Fruit fly (Drosophila melanogaster) whole organism, pupa: ENCODE results near the gene CG14441.

Experiments
- CG10348 ChIP-seq: fragments of 200-800 bp; sonication (Bioruptor generic); IDR thresholded peaks from 2 replicates; pipeline ENCODE4 v1.3.6; 2022; ENCODE audit warnings: missing biosample characterization, missing genetic modification characterization
- CG12605 ChIP-seq: fragments of 200-800 bp; sonication (Bioruptor generic); IDR thresholded peaks from 2 replicates; pipeline ENCODE4 v1.3.6; 2022; ENCODE audit warnings: missing biosample characterization, missing genetic modification characterization
- CG13204 ChIP-seq: fragments of 200-800 bp; sonication (Bioruptor generic); optimal IDR thresholded peaks from 2 replicates; lab custom pipeline; 2018; ENCODE audit warnings: missing biosample characterization, mild to moderate bottlenecking, missing genetic modification characterization, moderate library complexity
- CG14655 ChIP-seq: fragments of 200-800 bp; sonication (Bioruptor generic); optimal IDR thresholded peaks from 3 replicates; lab custom pipeline; 2017; ENCODE audit warnings: mild to moderate bottlenecking, missing biosample characterization, missing genetic modification reagents, missing genetic modification characterization
- CG15710 ChIP-seq: fragments of 200-800 bp; sonication (Bioruptor generic); optimal IDR thresholded peaks from 2 replicates; lab custom pipeline; 2018; ENCODE audit warnings: missing biosample characterization, mild to moderate bottlenecking, missing genetic modification characterization, moderate library complexity
- CG17806 ChIP-seq: fragments of 200-800 bp; sonication (Bioruptor generic); optimal IDR thresholded peaks from 2 replicates; lab custom pipeline; 2018; ENCODE audit warnings: missing biosample characterization, mild to moderate bottlenecking, missing genetic modification characterization, moderate library complexity
- CG32121 ChIP-seq: fragments of 200-800 bp; sonication (Bioruptor generic); IDR thresholded peaks from 2 replicates; pipeline ENCODE4 v1.3.6; 2022; ENCODE audit warnings: missing biosample characterization, missing genetic modification characterization
- CG34367 ChIP-seq: fragments of 200-800 bp; sonication (Bioruptor generic); optimal IDR thresholded peaks from 2 replicates; lab custom pipeline; 2018; ENCODE audit warnings: missing biosample characterization, mild to moderate bottlenecking, missing genetic modification characterization
- CG4496 ChIP-seq: fragments of 200-800 bp; sonication (Bioruptor generic); IDR thresholded peaks from 3 replicates; pipeline ENCODE4 v1.3.6; 2022; ENCODE audit warnings: missing biosample characterization, missing genetic modification characterization
- CG8159 ChIP-seq: fragments of 200-800 bp; sonication (Bioruptor generic); optimal IDR thresholded peaks from 3 replicates; lab custom pipeline; 2018; ENCODE audit warnings: missing biosample characterization, mild to moderate bottlenecking, missing genetic modification characterization, moderate library complexity
- CG8301 ChIP-seq: fragments of 200-800 bp; sonication (Bioruptor generic); optimal IDR thresholded peaks from 2 replicates; lab custom pipeline; 2018; ENCODE audit warnings: missing biosample characterization, mild to moderate bottlenecking, missing genetic modification characterization
- CG9948 ChIP-seq: fragments of 200-800 bp; sonication (Bioruptor generic); optimal IDR thresholded peaks from 2 replicates; lab custom pipeline; 2018; ENCODE audit warnings: missing biosample characterization, mild to moderate bottlenecking, missing genetic modification characterization, moderate library complexity
- D1 ChIP-seq: fragments of 200-800 bp; sonication (Bioruptor generic); optimal IDR thresholded peaks from 2 replicates; lab custom pipeline; 2018; ENCODE audit warnings: missing biosample characterization, mild to moderate bottlenecking, missing genetic modification characterization, moderate library complexity
- EcR ChIP-seq: fragments of 200-800 bp; sonication (Bioruptor generic); optimal IDR thresholded peaks from 3 replicates; lab custom pipeline; 2019; ENCODE audit warnings: missing biosample characterization, missing genetic modification characterization, mild to moderate bottlenecking, moderate library complexity, missing genetic modification reagents
- Ets98B ChIP-seq: fragments of 200-800 bp; sonication (Bioruptor generic); IDR thresholded peaks from 2 replicates; pipeline ENCODE4 v1.3.6; 2022; ENCODE audit warnings: missing biosample characterization, missing genetic modification characterization
- Pif1A ChIP-seq: fragments of 200-800 bp; sonication (Bioruptor generic); optimal IDR thresholded peaks from 3 replicates; lab custom pipeline; 2016; ENCODE audit warnings: missing biosample characterization, missing genetic modification characterization
- Pif1B ChIP-seq: fragments of 200-800 bp; sonication (Bioruptor generic); optimal IDR thresholded peaks from 3 replicates; lab custom pipeline; 2016; ENCODE audit warnings: missing biosample characterization, missing genetic modification characterization
- Snoo ChIP-seq: fragments of 200-800 bp; sonication (Bioruptor generic); optimal IDR thresholded peaks from 3 replicates; lab custom pipeline; 2017; ENCODE audit warnings: missing biosample characterization, mild to moderate bottlenecking, missing genetic modification characterization, inconsistent platforms
- fd96Ca ChIP-seq: fragments of 200-800 bp; sonication (Bioruptor generic); IDR thresholded peaks from 3 replicates; pipeline ENCODE4 v1.3.6; 2022; ENCODE audit warnings: missing biosample characterization, missing genetic modification characterization
- gl ChIP-seq: fragments of 200-800 bp; sonication (Bioruptor generic); optimal IDR thresholded peaks from 2 replicates; lab custom pipeline; 2018; ENCODE audit warnings: missing biosample characterization, mild to moderate bottlenecking, missing genetic modification characterization
- rn ChIP-seq: fragments of 200-800 bp; sonication (Bioruptor generic); IDR thresholded peaks from 2 replicates; pipeline ENCODE4 v1.3.6; 2022; ENCODE audit warnings: missing biosample characterization, missing genetic modification characterization

CG14441 gene

DNA sequence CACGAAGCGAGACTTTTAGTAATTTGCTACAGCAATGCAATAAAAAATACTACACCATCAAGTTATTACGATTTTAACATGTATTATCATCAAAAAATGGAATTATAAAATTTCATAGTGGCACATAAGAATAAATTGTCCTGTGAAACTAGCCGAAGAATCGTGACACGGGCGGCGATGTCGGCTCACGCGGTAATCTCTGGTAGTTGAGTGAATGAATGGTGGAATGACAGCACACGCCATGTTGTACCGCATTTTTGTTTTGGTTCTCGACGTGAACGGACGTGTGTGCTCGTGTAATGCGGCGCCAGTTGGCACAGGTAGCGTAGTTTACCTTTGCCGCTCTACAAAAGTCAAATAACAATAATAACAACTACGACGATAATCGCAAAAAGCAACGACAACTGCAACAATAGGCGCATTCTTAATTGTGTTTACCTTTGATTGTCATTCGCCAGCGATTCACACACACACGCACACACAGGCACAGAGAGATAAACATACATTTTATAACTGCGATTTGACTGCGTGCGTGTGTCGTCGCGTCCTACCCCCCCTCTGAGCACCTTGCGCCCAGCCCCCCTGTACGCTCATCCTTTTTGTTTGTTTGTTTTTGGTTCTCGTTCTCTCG, at the start of gene CG14441:
Gene CG14441 (plus strand): TSS at position 254 of the 631 bp plus-strand sequence.
- TF ChIP-seq CG34367 (no peak), CG10348 (GFP tag; lab: Robert Waterston, UW) (no peak), CG17806 (tag; lab: Kevin White, UChicago) (peak; percentile 24), CG8301 (peak; percentile 43), CG8159 (peak; percentile 53), CG14655 (GFP tag; lab: Kevin White, UChicago) (peak; percentile 41), Pif1A (peak; percentile 68), CG4496 (GFP tag; lab: Robert Waterston, UW) (peak; percentile 63; the same call in 2 of the 3 replicates), CG15710 (tag; lab: Kevin White, UChicago) (peak; percentile 44), CG12605 (GFP tag; lab: Robert Waterston, UW) (peak; percentile 38; the same call in 1 of the 2 replicates), gl (tag; lab: Kevin White, UChicago) (peak; percentile 16), fd96Ca (GFP tag; lab: Robert Waterston, UW) (no peak), CG9948 (peak; percentile 24), rn (GFP tag; lab: Robert Waterston, UW) (no peak), Pif1B (GFP tag; lab: Kevin White, UChicago) (peak; percentile 71), CG13204 (peak; percentile 67), Snoo (tag; lab: Kevin White, UChicago) (peak; percentile 15), EcR (GFP tag; lab: Kevin White, UChicago) (peak; percentile 54), D1 (no peak)

DNA sequence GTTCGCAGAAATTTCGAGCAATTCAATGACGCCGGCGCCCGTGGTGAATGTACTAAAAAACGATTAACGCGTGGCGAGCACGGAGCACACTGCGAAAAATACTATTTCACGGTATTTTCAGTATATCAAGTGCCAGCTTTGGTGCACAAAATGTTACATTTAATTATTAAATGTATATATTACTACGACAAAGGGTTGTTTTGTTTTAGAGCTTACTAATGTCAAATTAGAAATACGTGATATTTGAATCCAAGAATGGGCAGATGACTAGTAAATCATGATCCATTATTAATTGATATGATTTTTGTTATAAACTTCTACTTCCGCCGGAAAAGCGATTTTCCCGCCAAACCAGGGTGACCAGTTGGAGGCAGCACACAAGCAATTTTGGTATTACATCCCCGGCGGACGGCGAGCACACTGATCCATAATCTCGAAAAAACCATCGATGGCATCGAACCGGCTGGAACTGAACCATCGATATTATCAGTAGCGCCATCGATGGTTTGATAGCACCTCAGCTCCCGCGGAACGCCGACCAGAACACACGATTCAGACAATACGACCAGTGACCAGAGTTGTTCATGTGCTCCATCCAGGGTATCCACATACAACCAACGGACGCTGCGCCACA, 45.0 kb upstream of the CG14441 start, which contains the start of the genes CG3226 and Cdc7:
Gene CG3226 (minus strand): TSS at position 51 of the 634 bp plus-strand sequence.
Gene Cdc7 (plus strand): TSS at position 344 of the 634 bp plus-strand sequence.
- TF ChIP-seq Pif1B (GFP tag; lab: Kevin White, UChicago) (peak; percentile 12), EcR (GFP tag; lab: Kevin White, UChicago) (no peak), rn (GFP tag; lab: Robert Waterston, UW) (no peak), CG10348 (GFP tag; lab: Robert Waterston, UW) (no peak), CG12605 (GFP tag; lab: Robert Waterston, UW) (no peak), CG8159 (peak; percentile 41), gl (tag; lab: Kevin White, UChicago) (peak; percentile 12), CG17806 (tag; lab: Kevin White, UChicago) (no peak), fd96Ca (GFP tag; lab: Robert Waterston, UW) (0 out of 3 replicates have a peak, but pooled peaks have one; percentile 8), CG9948 (no peak), CG34367 (peak; percentile 51), CG13204 (peak; percentile 21), CG4496 (GFP tag; lab: Robert Waterston, UW) (peak; percentile 62; the same call in 2 of the 3 replicates), CG8301 (no peak), D1 (no peak), Ets98B (0 out of 2 replicates have a peak, but pooled peaks have one; percentile 33), Pif1A (peak; percentile 47), CG14655 (GFP tag; lab: Kevin White, UChicago) (peak; percentile 33), Snoo (tag; lab: Kevin White, UChicago) (peak; percentile 69), CG15710 (tag; lab: Kevin White, UChicago) (peak; percentile 36), CG32121 (GFP tag; lab: Robert Waterston, UW) (no peak)

DNA sequence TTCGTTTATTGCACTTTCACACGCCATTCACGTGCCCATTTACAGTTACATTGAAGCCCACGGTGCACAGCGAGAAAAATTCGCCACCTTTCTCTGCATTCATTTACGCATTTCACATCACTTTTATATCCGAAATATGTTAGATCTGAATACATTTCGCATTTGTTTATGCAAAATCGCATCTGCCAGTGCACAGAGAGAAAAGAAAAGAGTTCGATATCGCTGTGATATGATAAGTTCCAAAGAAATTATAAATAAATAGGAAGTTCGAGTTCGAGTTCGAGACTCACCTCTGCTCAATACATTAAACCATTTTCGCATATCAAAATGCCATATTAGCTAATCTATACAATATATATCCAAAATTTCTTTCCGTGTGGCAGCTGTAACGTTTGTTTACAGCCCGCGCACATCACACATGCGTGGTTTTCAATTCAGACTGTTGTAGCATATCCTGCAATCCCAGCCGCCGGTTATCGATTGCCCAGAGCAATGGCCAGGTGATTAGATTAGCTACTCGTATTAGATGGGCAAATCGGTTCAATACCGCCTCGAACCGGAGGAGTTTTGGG, 43.2 kb upstream of the CG14441 start:
- TF ChIP-seq CG8159 (peak; percentile 91), CG10348 (GFP tag; lab: Robert Waterston, UW) (peak; percentile 54; the same call in 1 of the 2 replicates), Pif1A (peak; percentile 92), gl (tag; lab: Kevin White, UChicago) (peak; percentile 75), CG13204 (peak; percentile 62), CG12605 (GFP tag; lab: Robert Waterston, UW) (peak; percentile 72), CG32121 (GFP tag; lab: Robert Waterston, UW) (peak; percentile 87), EcR (GFP tag; lab: Kevin White, UChicago) (peak; percentile 36), CG34367 (peak; percentile 81), Snoo (tag; lab: Kevin White, UChicago) (peak; percentile 89), CG15710 (tag; lab: Kevin White, UChicago) (peak; percentile 88), D1 (peak; percentile 63), CG17806 (tag; lab: Kevin White, UChicago) (peak; percentile 84), CG9948 (peak; percentile 86), CG8301 (peak; percentile 91), CG4496 (GFP tag; lab: Robert Waterston, UW) (peak; percentile 90), rn (GFP tag; lab: Robert Waterston, UW) (peak; percentile 60; the same call in 1 of the 2 replicates), Pif1B (GFP tag; lab: Kevin White, UChicago) (peak; percentile 90), Ets98B (peak; percentile 87), CG14655 (GFP tag; lab: Kevin White, UChicago) (peak; percentile 93), fd96Ca (GFP tag; lab: Robert Waterston, UW) (peak; percentile 90)
- TF ChIP-seq, all 21 proteins: peak for 21

DNA sequence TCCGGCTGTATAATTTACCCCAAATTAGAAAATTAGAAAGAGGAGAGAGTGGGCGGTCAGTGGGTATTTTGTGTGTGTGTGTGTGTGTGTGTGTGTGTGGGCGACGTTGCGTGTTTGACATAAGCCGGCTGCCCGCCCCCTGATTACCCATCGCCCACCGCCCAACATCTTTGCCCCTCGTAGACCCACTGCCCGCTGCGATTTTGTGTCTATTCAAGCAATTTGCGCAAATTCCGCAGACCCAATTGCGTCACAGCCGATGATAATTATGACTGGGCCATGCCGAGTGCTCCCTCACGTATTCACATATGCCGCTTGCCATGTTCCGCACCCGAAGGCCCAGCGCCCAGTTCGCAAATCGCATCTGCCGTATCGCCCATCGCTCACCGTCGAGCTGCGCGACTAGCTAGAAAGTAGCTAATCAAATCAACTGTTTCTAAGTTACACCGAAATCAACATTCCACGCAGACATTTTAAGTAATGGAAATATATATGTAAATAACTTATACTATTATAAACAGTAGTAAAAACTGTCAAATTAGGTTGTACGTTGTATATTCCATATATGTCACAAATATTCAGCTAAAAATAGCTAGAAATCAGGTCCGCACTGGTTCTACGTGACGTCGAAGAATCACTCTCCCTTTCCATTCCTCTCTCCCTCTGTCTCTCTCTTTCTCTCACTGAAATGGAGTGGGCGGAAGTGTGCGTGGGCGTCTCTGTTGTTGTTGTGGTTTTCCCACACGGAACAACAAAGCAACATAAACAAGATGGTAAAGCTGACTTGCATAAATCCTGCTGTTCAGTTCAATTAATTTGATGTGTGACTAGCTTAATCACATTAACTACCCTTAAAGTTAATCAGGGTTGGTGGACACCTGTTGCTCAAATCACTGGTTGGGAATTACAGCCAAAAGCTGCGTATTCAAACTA, 42.4 kb upstream of the CG14441 start:
- peak; percentile 39; the same call in 1 of the 2 replicates for TF ChIP-seq CG32121 (GFP tag; lab: Robert Waterston, UW)
- TF ChIP-seq CG8301, result peak; percentile 56
- TF ChIP-seq Ets98B, result peak; percentile 46
- peak; percentile 30 for TF ChIP-seq Pif1A
- no peak for TF ChIP-seq D1
- peak; percentile 58 for TF ChIP-seq CG14655 (GFP tag; lab: Kevin White, UChicago)
- peak; percentile 36 for TF ChIP-seq EcR (GFP tag; lab: Kevin White, UChicago)
- peak; percentile 21 for TF ChIP-seq CG9948
- TF ChIP-seq CG17806 (tag; lab: Kevin White, UChicago), result peak; percentile 27
- peak; percentile 52 for TF ChIP-seq CG13204
- peak; percentile 58 for TF ChIP-seq CG8159
- no peak for TF ChIP-seq gl (tag; lab: Kevin White, UChicago)
- peak; percentile 21 for TF ChIP-seq Snoo (tag; lab: Kevin White, UChicago)
- TF ChIP-seq CG15710 (tag; lab: Kevin White, UChicago), result peak; percentile 51
- TF ChIP-seq CG12605 (GFP tag; lab: Robert Waterston, UW), result 0 out of 2 replicates have a peak, but pooled peaks have one; percentile 25
- no peak for TF ChIP-seq CG4496 (GFP tag; lab: Robert Waterston, UW)
- peak; percentile 49 for TF ChIP-seq Pif1B (GFP tag; lab: Kevin White, UChicago)
- TF ChIP-seq fd96Ca (GFP tag; lab: Robert Waterston, UW), result no peak
- TF ChIP-seq CG34367, result peak; percentile 8
- TF ChIP-seq rn (GFP tag; lab: Robert Waterston, UW), result no peak
- no peak for TF ChIP-seq CG10348 (GFP tag; lab: Robert Waterston, UW)
